Fruit fly (Drosophila melanogaster): Measurements from ENCODE around the gene Nhe2.

Nhe2 gene

dm6 chr2L:21108759-21109282 is 4.5 kb downstream of the Nhe2 start (continued):
- TF ChIP-seq Nf-YC (tag; optimal IDR thresholded peaks at IDR 0.05) (peak; percentile 43), nom (GFP tag; optimal IDR thresholded peaks at IDR 0.05) (no peak), gt (GFP tag; IDR thresholded peaks at IDR 0.05) (no peak), ttk (GFP tag; IDR thresholded peaks at IDR 0.05) (peak; percentile 48; the same call in 1 of the 2 replicates), lola (GFP tag; optimal IDR thresholded peaks at IDR 0.05) (peak in 1 of 3 experiments; percentile 82), CG17385 (GFP tag; optimal IDR thresholded peaks at IDR 0.05) (peak; percentile 57), CG9817 (tag; optimal IDR thresholded peaks at IDR 0.05) (peak; percentile 21), CG16863 (GFP tag; optimal IDR thresholded peaks at IDR 0.05) (peak; percentile 53), ab (GFP tag; optimal IDR thresholded peaks at IDR 0.05) (peak; percentile 8), Ada2b (GFP tag; IDR thresholded peaks at IDR 0.05) (peak; percentile 66), CG2129 (GFP tag; IDR thresholded peaks at IDR 0.05; ENCODE audit: partially characterized antibody) (no peak), stwl (tag; optimal IDR thresholded peaks at IDR 0.05) (no peak), hb (GFP tag; IDR thresholded peaks at IDR 0.05; ENCODE audit: partially characterized antibody) (no peak), ac (GFP tag; optimal IDR thresholded peaks at IDR 0.05) (peak; percentile 34), CG17186 (GFP tag; optimal IDR thresholded peaks at IDR 0.05) (no peak), maf-S (GFP tag; optimal IDR thresholded peaks at IDR 0.05) (peak; percentile 36), oc (tag; optimal IDR thresholded peaks at IDR 0.05) (peak; percentile 31), Awh (GFP tag; IDR thresholded peaks at IDR 0.05) (peak; percentile 29; the same call in 1 of the 2 replicates), CG6683 (GFP tag; optimal IDR thresholded peaks at IDR 0.05) (no peak), sob (GFP tag; IDR thresholded peaks at IDR 0.05) (0 out of 2 replicates have a peak, but pooled peaks have one; percentile 45), sna (GFP tag; IDR thresholded peaks at IDR 0.05; ENCODE audit: partially characterized antibody) (no peak), CG5953 (GFP tag; IDR thresholded peaks at IDR 0.05) (no peak), CG9932 (GFP tag; IDR thresholded peaks at IDR 0.05) (no peak), Atf3 (GFP tag; optimal IDR thresholded peaks at IDR 0.05) (peak; percentile 33), MESR4 (GFP tag; optimal IDR thresholded peaks at IDR 0.05) (no peak), bsh (GFP tag; optimal IDR thresholded peaks at IDR 0.05) (peak in 1 of 2 experiments; percentile 78), CG7556 (GFP tag; optimal IDR thresholded peaks at IDR 0.05) (peak; percentile 49), Drgx (GFP tag; IDR thresholded peaks at IDR 0.05) (no peak), CG17359 (tag; optimal IDR thresholded peaks at IDR 0.05) (peak; percentile 38), schlank (tag; optimal IDR thresholded peaks at IDR 0.05) (no peak), H15 (GFP tag; IDR thresholded peaks at IDR 0.05) (no peak), Dref (GFP tag; IDR thresholded peaks at IDR 0.05) (no peak), otp (GFP tag; IDR thresholded peaks at IDR 0.05) (no peak; the same call in 2 of the 3 replicates), CG12659 (GFP tag; optimal IDR thresholded peaks at IDR 0.05) (peak; percentile 51), CG11504 (tag; optimal IDR thresholded peaks at IDR 0.05) (peak; percentile 86), Mes4 (GFP tag; optimal IDR thresholded peaks at IDR 0.05) (peak; percentile 31), pnt (GFP tag; optimal IDR thresholded peaks at IDR 0.05) (peak; percentile 37), CrebB (tag; optimal IDR thresholded peaks at IDR 0.05) (no peak), bigmax (GFP tag; optimal IDR thresholded peaks at IDR 0.05) (no peak), CG14014 (GFP tag; IDR thresholded peaks at IDR 0.05) (peak; percentile 5; the same call in 1 of the 2 replicates), tup (GFP tag; optimal IDR thresholded peaks at IDR 0.05) (no peak), CG2199 (GFP tag; IDR thresholded peaks at IDR 0.05) (no peak; the same call in 2 of the 3 replicates), NC2β (GFP tag; optimal IDR thresholded peaks at IDR 0.05) (peak; percentile 24), nmo (GFP tag; optimal IDR thresholded peaks at IDR 0.05) (peak; percentile 85), dmrt11E (tag; optimal IDR thresholded peaks at IDR 0.05) (peak; percentile 82), Dfd (GFP tag; optimal IDR thresholded peaks at IDR 0.05) (no peak), jumu (GFP tag; optimal IDR thresholded peaks at IDR 0.05) (peak; percentile 13), wdn (GFP tag; IDR thresholded peaks at IDR 0.05) (no peak), CG34224 (GFP tag; IDR thresholded peaks at IDR 0.05; ENCODE audit: partially characterized antibody) (no peak)

Measured in whole organism, embryonic.